Fruit fly (Drosophila melanogaster) whole organism, embryonic: ENCODE measurements around the gene Tep1.

ENCODE experiments used
- CG10654 ChIP-seq: fragments of 200-800 bp; sonication (Bioruptor generic); optimal IDR thresholded peaks from 2 replicates; lab custom pipeline; 2016; ENCODE audit warnings: missing biosample characterization, missing genetic modification characterization
- CG11723 ChIP-seq: fragments of 200-800 bp; sonication (Bioruptor generic); optimal IDR thresholded peaks from 2 replicates; lab custom pipeline; 2017; ENCODE audit warnings: missing biosample characterization, mild to moderate bottlenecking, missing genetic modification characterization
- CG12071 ChIP-seq: fragments of 200-800 bp; sonication (Bioruptor generic); optimal IDR thresholded peaks from 3 replicates; lab custom pipeline; 2018; ENCODE audit warnings: missing biosample characterization, mild to moderate bottlenecking, missing genetic modification characterization
- CG12104 ChIP-seq: fragments of 200-800 bp; sonication (Bioruptor generic); optimal IDR thresholded peaks from 3 replicates; lab custom pipeline; 2016; ENCODE audit warnings: missing biosample characterization, missing genetic modification characterization
- CG12942 ChIP-seq: fragments of 200-800 bp; sonication (Bioruptor generic); optimal IDR thresholded peaks from 3 replicates; lab custom pipeline; 2016; ENCODE audit warnings: missing biosample characterization, missing genetic modification characterization
- CG13123 ChIP-seq: fragments of 200-800 bp; sonication (Bioruptor generic); optimal IDR thresholded peaks from 2 replicates; lab custom pipeline; 2016; ENCODE audit warnings: missing biosample characterization, missing genetic modification characterization
- CG3407 ChIP-seq: fragments of 200-800 bp; sonication (Bioruptor generic); optimal IDR thresholded peaks from 2 replicates; lab custom pipeline; 2018; ENCODE audit warnings: missing biosample characterization, mild to moderate bottlenecking, missing genetic modification characterization
- CG3726 ChIP-seq: fragments of 200-800 bp; sonication (Bioruptor generic); IDR thresholded peaks from 3 replicates; pipeline ENCODE4, ENCODE4 v1.3.6; 2022; ENCODE audit warnings: missing biosample characterization, missing genetic modification characterization
- CG6254 ChIP-seq: fragments of 200-800 bp; sonication (Bioruptor generic); optimal IDR thresholded peaks from 3 replicates; lab custom pipeline; 2017; ENCODE audit warnings: mild to moderate bottlenecking, missing biosample characterization, missing genetic modification reagents, missing genetic modification characterization
- CG6654 ChIP-seq: fragments of 200-800 bp; sonication (Bioruptor generic); optimal IDR thresholded peaks from 2 replicates; lab custom pipeline; 2017; ENCODE audit warnings: missing biosample characterization, mild to moderate bottlenecking, missing genetic modification characterization
- CG6689 ChIP-seq: fragments of 200-800 bp; sonication (Bioruptor generic); IDR thresholded peaks from 2 replicates; pipeline ENCODE4 v1.3.6; 2022; ENCODE audit warnings: missing biosample characterization, missing genetic modification characterization
- D ChIP-seq, 2 experiments: fragments of 200-800 bp in 1 of 2; fragments of >200 bp in 1 of 2; sonication (Bioruptor generic) in 1 of 2; optimal IDR thresholded peaks; 2 replicates in 1 of 2; 3 replicates in 1 of 2; lab custom pipeline; 2017; ENCODE audit warnings: mild to moderate bottlenecking in 1 of 2, missing biosample characterization in 1 of 2, missing genetic modification characterization in 1 of 2, missing genetic modification reagents in 1 of 2
- Dbx ChIP-seq: fragments of 200-800 bp; sonication (Bioruptor generic); IDR thresholded peaks from 3 replicates; pipeline ENCODE4 v1.3.6; 2022; ENCODE audit warnings: missing biosample characterization, missing genetic modification characterization
- Drgx ChIP-seq: fragments of 200-800 bp; sonication (Bioruptor generic); IDR thresholded peaks from 2 replicates; pipeline ENCODE4 v1.3.6; 2022; ENCODE audit warnings: missing biosample characterization, missing genetic modification characterization
- E2f1 ChIP-seq: fragments of 200-800 bp; sonication (Bioruptor generic); IDR thresholded peaks from 2 replicates; pipeline ENCODE4 v1.3.6; 2022; ENCODE audit warnings: missing biosample characterization, missing genetic modification characterization
- Eip74EF ChIP-seq, 2 experiments: fragments of 200-800 bp in 1 of 2; fragments of >200 bp in 1 of 2; sonication (Bioruptor generic) in 1 of 2; optimal IDR thresholded peaks; 2 replicates each; lab custom pipeline; 2017 to 2019; ENCODE audit warnings: missing biosample characterization in 2 of 2, missing genetic modification characterization in 2 of 2, mild to moderate bottlenecking in 1 of 2, moderate library complexity in 1 of 2
- HLH3B ChIP-seq: fragments of 200-800 bp; sonication (Bioruptor generic); IDR thresholded peaks from 2 replicates; pipeline ENCODE4 v1.3.6; 2022; ENCODE audit warnings: missing biosample characterization, missing genetic modification characterization
- HLH4C ChIP-seq: fragments of 200-800 bp; sonication (Bioruptor generic); IDR thresholded peaks from 3 replicates; pipeline ENCODE4 v1.3.6; 2022; ENCODE audit warnings: missing biosample characterization, missing genetic modification characterization; ENCODE audit not compliant: partially characterized antibody
- Hr78 ChIP-seq, 2 experiments: fragments of 200-800 bp in 1 of 2; fragments of >200 bp in 1 of 2; sonication (Bioruptor generic) in 1 of 2; optimal IDR thresholded peaks; 2 replicates each; lab custom pipeline; 2017 to 2019; ENCODE audit warnings: missing biosample characterization in 2 of 2, missing genetic modification characterization in 2 of 2, mild to moderate bottlenecking in 1 of 2, moderate library complexity in 1 of 2
- MBD-R2 ChIP-seq: fragments of 200-800 bp; sonication (Bioruptor generic); IDR thresholded peaks from 2 replicates; pipeline ENCODE4 v1.3.6; 2022; ENCODE audit warnings: missing biosample characterization, missing genetic modification characterization
- Max ChIP-seq: fragments of 200-800 bp; sonication (Bioruptor generic); optimal IDR thresholded peaks from 2 replicates; lab custom pipeline; 2016; ENCODE audit warnings: missing biosample characterization, mild to moderate bottlenecking, missing genetic modification characterization
- Neu2 ChIP-seq: fragments of 200-800 bp; sonication (Bioruptor generic); optimal IDR thresholded peaks from 3 replicates; lab custom pipeline; 2016; ENCODE audit warnings: missing biosample characterization, missing genetic modification characterization, borderline replicate concordance
- Side ChIP-seq: fragments of 200-800 bp; sonication (Bioruptor generic); optimal IDR thresholded peaks from 2 replicates; lab custom pipeline; 2016; ENCODE audit warnings: missing biosample characterization, missing genetic modification characterization
- Sox102F ChIP-seq: fragments of 200-800 bp; sonication (Bioruptor generic); optimal IDR thresholded peaks from 2 replicates; lab custom pipeline; 2018; ENCODE audit warnings: missing biosample characterization, mild to moderate bottlenecking, missing genetic modification characterization, moderate library complexity
- cad ChIP-seq: fragments of >200 bp; optimal IDR thresholded peaks from 2 replicates; lab custom pipeline; 2017; ENCODE audit warnings: missing biosample characterization, missing genetic modification characterization
- chif ChIP-seq, 2 experiments: fragments of 200-800 bp; sonication (Bioruptor generic); optimal IDR thresholded peaks; 3 replicates each; lab custom pipeline; 2016; ENCODE audit warnings: missing biosample characterization in 2 of 2, missing genetic modification characterization in 2 of 2
- crc ChIP-seq: fragments of 200-800 bp; sonication (Bioruptor generic); optimal IDR thresholded peaks from 2 replicates; lab custom pipeline; 2016; ENCODE audit warnings: missing biosample characterization, missing genetic modification characterization
- crol ChIP-seq: fragments of 200-800 bp; sonication (Bioruptor generic); IDR thresholded peaks from 2 replicates; pipeline ENCODE4 v1.3.6; 2022; ENCODE audit warnings: missing biosample characterization, missing genetic modification characterization
- disco-r ChIP-seq: fragments of 200-800 bp; sonication (Bioruptor generic); optimal IDR thresholded peaks from 2 replicates; lab custom pipeline; 2016; ENCODE audit warnings: missing biosample characterization, missing genetic modification characterization
- dpn ChIP-seq, 2 experiments: fragments of 200-800 bp; sonication (Bioruptor generic); optimal IDR thresholded peaks; 3 replicates each; lab custom pipeline; 2016; ENCODE audit warnings: missing biosample characterization in 2 of 2, missing genetic modification characterization in 2 of 2
- emc ChIP-seq: fragments of 200-800 bp; sonication (Bioruptor generic); optimal IDR thresholded peaks from 2 replicates; lab custom pipeline; 2016; ENCODE audit warnings: missing biosample characterization, missing genetic modification characterization
- kay ChIP-seq: fragments of 200-800 bp; sonication (Bioruptor generic); optimal IDR thresholded peaks from 2 replicates; lab custom pipeline; 2016; ENCODE audit warnings: missing biosample characterization, missing genetic modification characterization
- klu ChIP-seq: fragments of 200-800 bp; sonication (Bioruptor generic); IDR thresholded peaks from 2 replicates; pipeline ENCODE4 v1.3.6; 2022; ENCODE audit warnings: missing biosample characterization, missing genetic modification characterization
- kni ChIP-seq: fragments of 200-800 bp; sonication (Bioruptor generic); optimal IDR thresholded peaks from 3 replicates; lab custom pipeline; 2017; ENCODE audit warnings: mild to moderate bottlenecking, missing biosample characterization, missing genetic modification reagents, missing genetic modification characterization
- oc ChIP-seq: fragments of 200-800 bp; sonication (Bioruptor generic); optimal IDR thresholded peaks from 2 replicates; lab custom pipeline; 2018; ENCODE audit warnings: missing biosample characterization, mild to moderate bottlenecking, missing genetic modification characterization, moderate library complexity
- odd ChIP-seq: fragments of 200-800 bp; sonication (Bioruptor generic); optimal IDR thresholded peaks from 2 replicates; lab custom pipeline; 2017; ENCODE audit warnings: missing biosample characterization, mild to moderate bottlenecking, missing genetic modification characterization
- otp ChIP-seq: fragments of 200-800 bp; sonication (Bioruptor generic); IDR thresholded peaks from 3 replicates; pipeline ENCODE4, ENCODE4 v1.3.6; 2022; ENCODE audit warnings: missing biosample characterization, missing genetic modification characterization
- phol ChIP-seq: fragments of 200-800 bp; sonication (Bioruptor generic); optimal IDR thresholded peaks from 3 replicates; lab custom pipeline; 2018; ENCODE audit warnings: missing biosample characterization, mild to moderate bottlenecking, missing genetic modification characterization, moderate library complexity
- pnt ChIP-seq: fragments of 200-800 bp; sonication (Bioruptor generic); optimal IDR thresholded peaks from 3 replicates; lab custom pipeline; 2016; ENCODE audit warnings: missing biosample characterization, missing genetic modification characterization
- rib ChIP-seq: fragments of 200-800 bp; sonication (Bioruptor generic); IDR thresholded peaks from 2 replicates; pipeline ENCODE4 v1.3.6; 2022; ENCODE audit warnings: missing biosample characterization, missing genetic modification characterization
- seq ChIP-seq: fragments of 200-800 bp; sonication (Bioruptor generic); IDR thresholded peaks from 2 replicates; pipeline ENCODE4 v1.3.6; 2022; ENCODE audit warnings: missing biosample characterization, missing genetic modification characterization
- shn ChIP-seq: fragments of 200-800 bp; sonication (Bioruptor generic); optimal IDR thresholded peaks from 3 replicates; lab custom pipeline; 2016; ENCODE audit warnings: missing biosample characterization, missing genetic modification characterization
- sug ChIP-seq: fragments of 200-800 bp; optimal IDR thresholded peaks from 2 replicates; lab custom pipeline; 2019; ENCODE audit warnings: missing biosample characterization, mild to moderate bottlenecking, missing genetic modification characterization, moderate library complexity
- tll ChIP-seq, 2 experiments: fragments of 200-800 bp in 1 of 2; fragments of >200 bp in 1 of 2; sonication (Bioruptor generic) in 1 of 2; optimal IDR thresholded peaks; 2 replicates each; lab custom pipeline; 2017 to 2019; ENCODE audit warnings: missing biosample characterization in 2 of 2, missing genetic modification characterization in 2 of 2, mild to moderate bottlenecking in 1 of 2, moderate library complexity in 1 of 2
- tna ChIP-seq: fragments of 200-800 bp; sonication (Bioruptor generic); IDR thresholded peaks from 2 replicates; pipeline ENCODE4 v1.3.6; 2022; ENCODE audit warnings: missing biosample characterization, missing genetic modification characterization; ENCODE audit not compliant: partially characterized antibody
- vvl ChIP-seq: fragments of 200-800 bp; sonication (Bioruptor generic); IDR thresholded peaks from 2 replicates; pipeline ENCODE4 v1.3.6; 2022; ENCODE audit warnings: missing biosample characterization, missing genetic modification characterization
- wek ChIP-seq: fragments of 200-800 bp; sonication (Bioruptor generic); optimal IDR thresholded peaks from 3 replicates; lab custom pipeline; 2018; ENCODE audit warnings: missing biosample characterization, mild to moderate bottlenecking, missing genetic modification characterization, moderate library complexity

Tep1 gene

dm6 chr2L:15912008-15912900, 18.6 kb upstream of the Tep1 start (continued):
- TF ChIP-seq sug (tag; lab: Kevin White, UChicago) = peak; percentile 21
- no peak; the same call in 1 of the 2 replicates for TF ChIP-seq tna
- peak; percentile 87 for TF ChIP-seq klu (GFP tag; lab: Robert Waterston, UW)
- peak; percentile 92 for TF ChIP-seq E2f1 (GFP tag; lab: Robert Waterston, UW)
- 0 out of 3 replicates have a peak, but pooled peaks have one; percentile 10 for TF ChIP-seq otp
- TF ChIP-seq emc (GFP tag; lab: Kevin White, UChicago) = peak; percentile 0
- peak in 1 of 2 experiments; percentile 70 for TF ChIP-seq chif (GFP tag; optimal IDR thresholded peaks at IDR 0.05; lab: Kevin White, UChicago)
- no peak for TF ChIP-seq tll (GFP tag; optimal IDR thresholded peaks at IDR 0.05; lab: Kevin White, UChicago)
- peak; percentile 52 for TF ChIP-seq kni (GFP tag; lab: Kevin White, UChicago)
- TF ChIP-seq CG12942 (GFP tag; lab: Kevin White, UChicago) = peak; percentile 83
- peak; percentile 94 for TF ChIP-seq seq (GFP tag; lab: Robert Waterston, UW)
- TF ChIP-seq Dbx = peak; percentile 75
- TF ChIP-seq CG11723 (GFP tag; lab: Kevin White, UChicago) = peak; percentile 88
- peak; percentile 97 for TF ChIP-seq oc (tag; lab: Kevin White, UChicago)
- TF ChIP-seq HLH3B (GFP tag; lab: Robert Waterston, UW) = peak; percentile 94
- TF ChIP-seq CG12104 (GFP tag; lab: Kevin White, UChicago) = peak; percentile 88
- peak; percentile 67 for TF ChIP-seq CG6654 (GFP tag; lab: Kevin White, UChicago)
- TF ChIP-seq odd (GFP tag; lab: Kevin White, UChicago) = peak; percentile 93
- TF ChIP-seq disco-r = peak; percentile 12
- no peak; the same call in 1 of the 2 replicates for TF ChIP-seq rib (GFP tag; lab: Robert Waterston, UW)
- peak; percentile 70 for TF ChIP-seq kay (GFP tag; lab: Kevin White, UChicago)
- TF ChIP-seq crc = peak; percentile 32
- TF ChIP-seq CG3407 = peak; percentile 85
- no peak for TF ChIP-seq Hr78 (GFP tag; optimal IDR thresholded peaks at IDR 0.05; lab: Kevin White, UChicago)
- peak; percentile 93 for TF ChIP-seq CG13123
- TF ChIP-seq D (optimal IDR thresholded peaks at IDR 0.05; lab: Kevin White, UChicago) = no peak
- peak; percentile 86 for TF ChIP-seq D (GFP tag; optimal IDR thresholded peaks at IDR 0.05; lab: Kevin White, UChicago)
- peak; percentile 49; the same call in 1 of the 2 replicates for TF ChIP-seq MBD-R2
- peak; percentile 90 for TF ChIP-seq CG3726 (GFP tag; lab: Robert Waterston, UW)
- peak; percentile 82 for TF ChIP-seq vvl (GFP tag; lab: Robert Waterston, UW)
- no peak for TF ChIP-seq cad (GFP tag; lab: Kevin White, UChicago)
- TF ChIP-seq wek = peak; percentile 44
- peak; percentile 85 for TF ChIP-seq CG10654 (GFP tag; lab: Kevin White, UChicago)
- TF ChIP-seq Eip74EF (GFP tag; optimal IDR thresholded peaks at IDR 0.05; lab: Kevin White, UChicago) = peak in 1 of 2 experiments; percentile 56
- TF ChIP-seq Drgx = peak; percentile 83
- peak; percentile 19 to 93 for TF ChIP-seq dpn (GFP tag; optimal IDR thresholded peaks at IDR 0.05; lab: Kevin White, UChicago)
- peak; percentile 57 for TF ChIP-seq CG12071 (GFP tag; lab: Kevin White, UChicago)
- peak; percentile 82 for TF ChIP-seq Max (GFP tag; lab: Kevin White, UChicago)
- no peak for TF ChIP-seq Neu2 (GFP tag; lab: Kevin White, UChicago)
- peak; percentile 92 for TF ChIP-seq CG6689 (GFP tag; lab: Robert Waterston, UW)
- TF ChIP-seq shn = no peak
- TF ChIP-seq crol (GFP tag; lab: Robert Waterston, UW) = peak; percentile 95
- TF ChIP-seq HLH4C (GFP tag; lab: Robert Waterston, UW) = peak; percentile 37; the same call in 1 of the 3 replicates
- TF ChIP-seq phol (tag; lab: Kevin White, UChicago) = peak; percentile 93
- TF ChIP-seq Side (GFP tag; lab: Kevin White, UChicago) = peak; percentile 16
- TF ChIP-seq CG6254 = peak; percentile 72
- peak; percentile 91 for TF ChIP-seq Sox102F (GFP tag; lab: Kevin White, UChicago)
- peak; percentile 73 for TF ChIP-seq pnt (GFP tag; lab: Kevin White, UChicago)
